Fruit fly (Drosophila melanogaster) whole organism, embryonic: Measurements from ENCODE around the gene Uba5.
A peak's percentile ranks its signal among the peaks of the same experiment; 100 is the strongest.

Experiments used
- Bdp1 ChIP-seq: fragments of 200-800 bp; sonication (Bioruptor generic); optimal IDR thresholded peaks from 3 replicates; lab custom pipeline; 2016; ENCODE audit warnings: missing biosample characterization, missing genetic modification characterization
- CG10267 ChIP-seq: fragments of 200-800 bp; sonication (Bioruptor generic); optimal IDR thresholded peaks from 2 replicates; lab custom pipeline; 2018; ENCODE audit warnings: missing biosample characterization, mild to moderate bottlenecking, missing genetic modification characterization, moderate library complexity
- CG11560 ChIP-seq: fragments of 200-800 bp; sonication (Bioruptor generic); IDR thresholded peaks from 3 replicates; pipeline ENCODE4 v1.3.6; 2022; ENCODE audit warnings: missing biosample characterization, missing genetic modification characterization
- CG12942 ChIP-seq: fragments of 200-800 bp; sonication (Bioruptor generic); optimal IDR thresholded peaks from 3 replicates; lab custom pipeline; 2016; ENCODE audit warnings: missing biosample characterization, missing genetic modification characterization
- CG13287 ChIP-seq: fragments of 200-800 bp; sonication (Bioruptor generic); IDR thresholded peaks from 2 replicates; pipeline ENCODE4 v1.3.6; 2022; ENCODE audit warnings: missing biosample characterization, missing genetic modification characterization; ENCODE audit not compliant: partially characterized antibody
- CG1602 ChIP-seq: fragments of 200-800 bp; sonication (Bioruptor generic); optimal IDR thresholded peaks from 3 replicates; lab custom pipeline; 2016; ENCODE audit warnings: missing biosample characterization, missing genetic modification characterization
- CG17361 ChIP-seq: fragments of 200-800 bp; sonication (Bioruptor generic); IDR thresholded peaks from 3 replicates; pipeline ENCODE4 v1.3.6; 2022; ENCODE audit warnings: missing biosample characterization, missing genetic modification characterization
- CG1832 ChIP-seq: fragments of 200-800 bp; sonication (Bioruptor generic); optimal IDR thresholded peaks from 2 replicates; lab custom pipeline; 2017; ENCODE audit warnings: missing biosample characterization, mild to moderate bottlenecking, missing genetic modification characterization, inconsistent platforms
- CG2202 ChIP-seq: fragments of 200-800 bp; sonication (Bioruptor generic); optimal IDR thresholded peaks from 2 replicates; lab custom pipeline; 2018; ENCODE audit warnings: missing biosample characterization, mild to moderate bottlenecking, missing genetic modification characterization
- CG3065 ChIP-seq: fragments of 200-800 bp; sonication (Bioruptor generic); optimal IDR thresholded peaks from 2 replicates; lab custom pipeline; 2016; ENCODE audit warnings: missing biosample characterization, missing genetic modification characterization
- CG6654 ChIP-seq: fragments of 200-800 bp; sonication (Bioruptor generic); optimal IDR thresholded peaks from 2 replicates; lab custom pipeline; 2017; ENCODE audit warnings: missing biosample characterization, mild to moderate bottlenecking, missing genetic modification characterization
- CG6689 ChIP-seq: fragments of 200-800 bp; sonication (Bioruptor generic); IDR thresholded peaks from 2 replicates; pipeline ENCODE4 v1.3.6; 2022; ENCODE audit warnings: missing biosample characterization, missing genetic modification characterization
- CG6813 ChIP-seq: fragments of 200-800 bp; sonication (Bioruptor generic); optimal IDR thresholded peaks from 2 replicates; lab custom pipeline; 2017; ENCODE audit warnings: missing biosample characterization, missing genetic modification characterization, mild to moderate bottlenecking, moderate library complexity, missing genetic modification reagents
- CG7745 ChIP-seq: fragments of 200-800 bp; sonication (Bioruptor generic); optimal IDR thresholded peaks from 2 replicates; lab custom pipeline; 2018; ENCODE audit warnings: missing biosample characterization, mild to moderate bottlenecking, missing genetic modification characterization, moderate library complexity
- CG8478 ChIP-seq: fragments of >200 bp; optimal IDR thresholded peaks from 2 replicates; lab custom pipeline; 2018
- CG8924 ChIP-seq: fragments of 200-800 bp; optimal IDR thresholded peaks from 3 replicates; lab custom pipeline; 2019; ENCODE audit warnings: missing biosample characterization, mild to moderate bottlenecking, missing genetic modification characterization, moderate library complexity
- CG8944 ChIP-seq: fragments of 200-800 bp; sonication (Bioruptor generic); optimal IDR thresholded peaks from 3 replicates; lab custom pipeline; 2016; ENCODE audit warnings: missing biosample characterization, missing genetic modification characterization
- CHES-1-like ChIP-seq: fragments of 200-800 bp; sonication (Bioruptor generic); optimal IDR thresholded peaks from 2 replicates; lab custom pipeline; 2016; ENCODE audit warnings: missing biosample characterization, missing genetic modification characterization
- Dbx ChIP-seq: fragments of 200-800 bp; sonication (Bioruptor generic); IDR thresholded peaks from 3 replicates; pipeline ENCODE4 v1.3.6; 2022; ENCODE audit warnings: missing biosample characterization, missing genetic modification characterization
- Ets65A ChIP-seq: fragments of 200-800 bp; sonication (Bioruptor generic); peaks from one replicate; lab custom pipeline; 2016; ENCODE audit warnings: missing biosample characterization, missing genetic modification characterization
- GATAe ChIP-seq: fragments of 200-800 bp; sonication (Bioruptor generic); conservative IDR thresholded peaks from 2 replicates; pipeline ENCODE4 v1.3.6; 2022; ENCODE audit warnings: missing biosample characterization, missing genetic modification characterization
- Hr39 ChIP-seq: fragments of >200 bp; optimal IDR thresholded peaks from 2 replicates; lab custom pipeline; 2017
- Jarid2 ChIP-seq: fragments of 200-800 bp; sonication (Bioruptor generic); optimal IDR thresholded peaks from 3 replicates; lab custom pipeline; 2017; ENCODE audit warnings: mild to moderate bottlenecking, missing biosample characterization, missing genetic modification reagents, missing genetic modification characterization
- MBD-R2 ChIP-seq: fragments of 200-800 bp; sonication (Bioruptor generic); IDR thresholded peaks from 2 replicates; pipeline ENCODE4 v1.3.6; 2022; ENCODE audit warnings: missing biosample characterization, missing genetic modification characterization
- Med ChIP-seq: fragments of 200-800 bp; sonication (Bioruptor generic); peaks from one replicate; lab custom pipeline; 2016; ENCODE audit warnings: missing biosample characterization, missing genetic modification characterization, mild to moderate bottlenecking, inconsistent platforms, moderate library complexity
- Meics ChIP-seq: fragments of 200-800 bp; sonication (Bioruptor generic); optimal IDR thresholded peaks from 2 replicates; lab custom pipeline; 2017; ENCODE audit warnings: missing biosample characterization, mild to moderate bottlenecking, missing genetic modification characterization
- Neu2 ChIP-seq: fragments of 200-800 bp; sonication (Bioruptor generic); optimal IDR thresholded peaks from 3 replicates; lab custom pipeline; 2016; ENCODE audit warnings: missing biosample characterization, missing genetic modification characterization, borderline replicate concordance
- Oli ChIP-seq: fragments of 200-800 bp; sonication (Bioruptor generic); optimal IDR thresholded peaks from 2 replicates; lab custom pipeline; 2018; ENCODE audit warnings: missing biosample characterization, mild to moderate bottlenecking, missing genetic modification characterization, moderate library complexity
- TFAM ChIP-seq: fragments of 200-800 bp; sonication (Bioruptor generic); optimal IDR thresholded peaks from 2 replicates; lab custom pipeline; 2017; ENCODE audit warnings: missing biosample characterization, missing genetic modification characterization, inconsistent platforms
- ab ChIP-seq: fragments of 200-800 bp; sonication (Bioruptor generic); optimal IDR thresholded peaks from 2 replicates; lab custom pipeline; 2016; ENCODE audit warnings: missing biosample characterization, missing genetic modification characterization
- br ChIP-seq: fragments of >200 bp; optimal IDR thresholded peaks from 2 replicates; lab custom pipeline; 2017
- chm ChIP-seq: fragments of 200-800 bp; sonication (Bioruptor generic); IDR thresholded peaks from 2 replicates; pipeline ENCODE4 v1.3.6; 2022; ENCODE audit warnings: missing biosample characterization, missing genetic modification characterization
- crol ChIP-seq: fragments of 200-800 bp; sonication (Bioruptor generic); IDR thresholded peaks from 2 replicates; pipeline ENCODE4 v1.3.6; 2022; ENCODE audit warnings: missing biosample characterization, missing genetic modification characterization
- dpn ChIP-seq, 2 experiments: fragments of 200-800 bp; sonication (Bioruptor generic); optimal IDR thresholded peaks; 3 replicates each; lab custom pipeline; 2016; ENCODE audit warnings: missing biosample characterization in 2 of 2, missing genetic modification characterization in 2 of 2
- eyg ChIP-seq: fragments of 200-800 bp; sonication (Bioruptor generic); optimal IDR thresholded peaks from 3 replicates; lab custom pipeline; 2016; ENCODE audit warnings: missing biosample characterization, missing genetic modification characterization
- gfzf ChIP-seq: fragments of 200-800 bp; sonication (Bioruptor generic); optimal IDR thresholded peaks from 2 replicates; lab custom pipeline; 2016; ENCODE audit warnings: missing biosample characterization, mild to moderate bottlenecking, missing genetic modification characterization, moderate library complexity
- gsb-n ChIP-seq: fragments of 200-800 bp; sonication (Bioruptor generic); optimal IDR thresholded peaks from 3 replicates; lab custom pipeline; 2018; ENCODE audit warnings: missing biosample characterization, mild to moderate bottlenecking, missing genetic modification characterization
- hth ChIP-seq: fragments of >200 bp; optimal IDR thresholded peaks from 2 replicates; lab custom pipeline; 2017; ENCODE audit warnings: inconsistent platforms
- mam ChIP-seq: fragments of 200-800 bp; sonication (Bioruptor generic); optimal IDR thresholded peaks from 3 replicates; lab custom pipeline; 2016; ENCODE audit warnings: missing biosample characterization, missing genetic modification characterization
- pb ChIP-seq: fragments of 200-800 bp; sonication (Bioruptor generic); optimal IDR thresholded peaks from 3 replicates; lab custom pipeline; 2016; ENCODE audit warnings: missing biosample characterization, missing genetic modification characterization
- peb ChIP-seq: fragments of 200-800 bp; sonication (Bioruptor generic); IDR thresholded peaks from 2 replicates; pipeline ENCODE4 v1.3.6; 2022; ENCODE audit warnings: missing biosample characterization, missing genetic modification characterization
- pfk ChIP-seq: fragments of 200-800 bp; sonication (Bioruptor generic); optimal IDR thresholded peaks from 2 replicates; lab custom pipeline; 2018; ENCODE audit warnings: missing biosample characterization, mild to moderate bottlenecking, missing genetic modification characterization, moderate library complexity
- repo ChIP-seq: fragments of 200-800 bp; sonication (Bioruptor generic); optimal IDR thresholded peaks from 2 replicates; lab custom pipeline; 2016; ENCODE audit warnings: missing biosample characterization, missing genetic modification characterization
- rib ChIP-seq: fragments of 200-800 bp; sonication (Bioruptor generic); IDR thresholded peaks from 2 replicates; pipeline ENCODE4 v1.3.6; 2022; ENCODE audit warnings: missing biosample characterization, missing genetic modification characterization
- sima ChIP-seq: fragments of 200-800 bp; sonication (Bioruptor generic); optimal IDR thresholded peaks from 2 replicates; lab custom pipeline; 2016; ENCODE audit warnings: missing biosample characterization, missing genetic modification characterization
- slbo ChIP-seq: fragments of 200-800 bp; sonication (Bioruptor generic); IDR thresholded peaks from 2 replicates; pipeline ENCODE4 v1.3.6; 2022; ENCODE audit warnings: missing biosample characterization, missing genetic modification characterization
- slou ChIP-seq: fragments of 200-800 bp; sonication (Bioruptor generic); optimal IDR thresholded peaks from 3 replicates; lab custom pipeline; 2016; ENCODE audit warnings: missing biosample characterization, missing genetic modification characterization
- sr ChIP-seq: fragments of 200-800 bp; sonication (Bioruptor generic); IDR thresholded peaks from 3 replicates; pipeline ENCODE4 v1.3.6; 2022; ENCODE audit warnings: missing biosample characterization, missing genetic modification characterization
- trem ChIP-seq: fragments of 200-800 bp; optimal IDR thresholded peaks from 3 replicates; lab custom pipeline; 2019; ENCODE audit warnings: missing biosample characterization, mild to moderate bottlenecking, missing genetic modification characterization, moderate library complexity
- twi ChIP-seq: fragments of 200-800 bp; optimal IDR thresholded peaks from 2 replicates; lab custom pipeline; 2019; ENCODE audit warnings: missing biosample characterization, mild to moderate bottlenecking, missing genetic modification characterization, moderate library complexity
- tx ChIP-seq: fragments of 200-800 bp; sonication (Bioruptor generic); optimal IDR thresholded peaks from 2 replicates; lab custom pipeline; 2016; ENCODE audit warnings: missing biosample characterization, missing genetic modification characterization
- vnd ChIP-seq: fragments of 200-800 bp; sonication (Bioruptor generic); IDR thresholded peaks from 3 replicates; pipeline ENCODE4 v1.3.6; 2022; ENCODE audit warnings: missing biosample characterization, missing genetic modification characterization; ENCODE audit not compliant: partially characterized antibody
- wor ChIP-seq: fragments of 200-800 bp; sonication (Bioruptor generic); IDR thresholded peaks from 2 replicates; pipeline ENCODE4 v1.3.6; 2022; ENCODE audit warnings: missing biosample characterization, missing genetic modification characterization

Uba5 gene

DNA sequence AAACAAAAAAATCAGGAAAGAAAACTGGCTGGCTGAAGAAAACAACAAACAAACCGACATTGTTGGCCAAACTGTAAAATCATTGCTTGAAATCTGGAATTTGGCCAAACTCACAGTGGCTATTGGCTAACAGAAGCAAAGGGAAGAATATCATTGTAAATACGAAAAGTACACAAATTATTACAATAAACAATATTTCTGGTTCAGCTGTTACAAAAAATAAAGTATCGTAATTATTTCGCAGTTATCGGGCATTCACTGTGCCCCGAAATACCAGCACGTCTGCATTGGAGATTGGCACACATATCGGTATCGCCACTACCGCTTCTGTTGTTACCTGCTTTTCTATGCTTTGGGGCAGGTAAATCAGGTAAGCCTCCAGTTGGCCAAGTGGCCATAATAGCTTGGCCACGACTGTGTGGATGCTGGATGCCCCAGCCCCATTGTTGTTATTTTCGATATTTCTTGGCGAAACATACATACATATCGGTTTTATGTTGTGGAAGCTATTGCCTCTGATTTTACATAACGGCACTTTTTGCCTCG is 32.2 kb upstream of the Uba5 start (continued):
- TF ChIP-seq gsb-n (tag; lab: Kevin White, UChicago) (no peak), CG17361 (no peak), eyg (no peak), Oli (tag; lab: Kevin White, UChicago) (peak; percentile 53), Meics (peak; percentile 44), CG13287 (GFP tag; lab: Robert Waterston, UW) (no peak), MBD-R2 (GFP tag; lab: Robert Waterston, UW) (no peak; the same call in 1 of the 2 replicates), br (lab: Kevin White, UChicago) (no peak), Neu2 (GFP tag; lab: Kevin White, UChicago) (no peak), tx (GFP tag; lab: Kevin White, UChicago) (no peak), slbo (GFP tag; lab: Robert Waterston, UW) (peak; percentile 72), CG6654 (GFP tag; lab: Kevin White, UChicago) (no peak), Dbx (peak; percentile 33; the same call in 1 of the 3 replicates), dpn (GFP tag; optimal IDR thresholded peaks at IDR 0.05; lab: Kevin White, UChicago) (peak in 1 of 2 experiments; percentile 53), trem (tag; lab: Kevin White, UChicago) (no peak), crol (GFP tag; lab: Robert Waterston, UW) (no peak), CG6689 (GFP tag; lab: Robert Waterston, UW) (peak; percentile 63), CG10267 (tag; lab: Kevin White, UChicago) (no peak), CG6813 (peak; percentile 18), sr (GFP tag; lab: Robert Waterston, UW) (no peak), CG11560 (0 out of 3 replicates have a peak, but pooled peaks have one; percentile 46), ab (GFP tag; lab: Kevin White, UChicago) (no peak), repo (no peak), rib (peak; percentile 20; the same call in 1 of the 2 replicates), wor (no peak), CG1832 (GFP tag; lab: Kevin White, UChicago) (no peak), Jarid2 (peak; percentile 10), mam (GFP tag; lab: Kevin White, UChicago) (peak; percentile 51), chm (0 out of 2 replicates have a peak, but pooled peaks have one; percentile 31), GATAe (GFP tag; lab: Robert Waterston, UW) (no peak), CG2202 (no peak), CG12942 (GFP tag; lab: Kevin White, UChicago) (no peak), CG1602 (GFP tag; lab: Kevin White, UChicago) (peak; percentile 25), CG3065 (GFP tag; lab: Kevin White, UChicago) (no peak), CG8944 (GFP tag; lab: Kevin White, UChicago) (peak; percentile 7), peb (GFP tag; lab: Robert Waterston, UW) (no peak), Ets65A (GFP tag; lab: Kevin White, UChicago) (peak; percentile 90), CG8478 (no peak), TFAM (GFP tag; lab: Kevin White, UChicago) (no peak), sima (GFP tag; lab: Kevin White, UChicago) (no peak), twi (tag; lab: Kevin White, UChicago) (no peak), gfzf (GFP tag; lab: Kevin White, UChicago) (no peak), Bdp1 (GFP tag; lab: Kevin White, UChicago) (no peak), pfk (GFP tag; lab: Kevin White, UChicago) (no peak), Med (peak; percentile 87), CG7745 (tag; lab: Kevin White, UChicago) (no peak), slou (no peak), Hr39 (lab: Kevin White, UChicago) (no peak), CHES-1-like (GFP tag; lab: Kevin White, UChicago) (peak; percentile 16), vnd (no peak), pb (GFP tag; lab: Kevin White, UChicago) (no peak), hth (lab: Kevin White, UChicago) (no peak), CG8924 (tag; lab: Kevin White, UChicago) (no peak)
